Fruit fly (Drosophila melanogaster) whole organism, embryonic: ENCODE measurements around the gene Hr4.

Experiments used
- CG12769 ChIP-seq: fragments of 200-800 bp; sonication (Bioruptor generic); optimal IDR thresholded peaks from 2 replicates; lab custom pipeline; 2019; ENCODE audit warnings: missing biosample characterization, mild to moderate bottlenecking, missing genetic modification characterization, moderate library complexity
- CG16815 ChIP-seq: fragments of 200-800 bp; sonication (Bioruptor generic); optimal IDR thresholded peaks from 3 replicates; lab custom pipeline; 2017; ENCODE audit warnings: missing biosample characterization, mild to moderate bottlenecking, missing genetic modification characterization
- CG7786 ChIP-seq: fragments of 200-800 bp; sonication (Bioruptor generic); optimal IDR thresholded peaks from 2 replicates; lab custom pipeline; 2016; ENCODE audit warnings: missing biosample characterization, missing genetic modification characterization
- ERR ChIP-seq: fragments of 200-800 bp; sonication (Bioruptor generic); optimal IDR thresholded peaks from 2 replicates; lab custom pipeline; 2016; ENCODE audit warnings: missing biosample characterization, missing genetic modification characterization
- caup ChIP-seq: fragments of 200-800 bp; sonication (Bioruptor generic); optimal IDR thresholded peaks from 3 replicates; lab custom pipeline; 2017; ENCODE audit warnings: missing biosample characterization, mild to moderate bottlenecking, missing genetic modification characterization, moderate library complexity; ENCODE audit not compliant: severe bottlenecking
- dpn ChIP-seq, 2 experiments: fragments of 200-800 bp; sonication (Bioruptor generic); optimal IDR thresholded peaks; 3 replicates each; lab custom pipeline; 2016; ENCODE audit warnings: missing biosample characterization in 2 of 2, missing genetic modification characterization in 2 of 2
- kay ChIP-seq: fragments of 200-800 bp; sonication (Bioruptor generic); optimal IDR thresholded peaks from 2 replicates; lab custom pipeline; 2016; ENCODE audit warnings: missing biosample characterization, missing genetic modification characterization
- nom ChIP-seq: fragments of 200-800 bp; sonication (Bioruptor generic); optimal IDR thresholded peaks from 2 replicates; lab custom pipeline; 2017; ENCODE audit warnings: missing biosample characterization, missing genetic modification characterization, mild to moderate bottlenecking, moderate library complexity, missing genetic modification reagents
- slou ChIP-seq: fragments of 200-800 bp; sonication (Bioruptor generic); optimal IDR thresholded peaks from 3 replicates; lab custom pipeline; 2016; ENCODE audit warnings: missing biosample characterization, missing genetic modification characterization

dm6 chrX:2048778-2049686 lies 107.3 kb downstream of the Hr4 start:
- TF ChIP-seq CG7786 (GFP tag; lab: Kevin White, UChicago), result no peak
- no peak for TF ChIP-seq dpn (GFP tag; optimal IDR thresholded peaks at IDR 0.05; lab: Kevin White, UChicago)
- no peak for TF ChIP-seq slou (GFP tag; lab: Kevin White, UChicago)
- TF ChIP-seq ERR (GFP tag; lab: Kevin White, UChicago), result no peak
- TF ChIP-seq CG16815 (GFP tag; lab: Kevin White, UChicago), result no peak
- peak; percentile 22 for TF ChIP-seq CG12769 (tag; lab: Kevin White, UChicago)
- no peak for TF ChIP-seq kay
- TF ChIP-seq nom (GFP tag; lab: Kevin White, UChicago), result peak; percentile 4
- TF ChIP-seq caup (GFP tag; lab: Kevin White, UChicago), result no peak
